Worm (Caenorhabditis elegans): ENCODE data around the gene C44H4.6.
A peak's percentile ranks its signal among the peaks of the same experiment; 100 is the strongest.

C44H4.6 gene

ce11 chrX:14577579-14578127, 21.5 kb downstream of the C44H4.6 start, which contains the start of gene let-4:
Gene let-4 (plus strand): TSS chrX:14577935.
- TF ChIP-seq ctbp-1 (GFP tag; IDR thresholded peaks at IDR 0.05): no peak
- peak; percentile 37 for TF ChIP-seq hlh-11 (tag; optimal IDR thresholded peaks at IDR 0.05)
- no peak for TF ChIP-seq rbr-2 (tag; optimal IDR thresholded peaks at IDR 0.05)
- TF ChIP-seq unc-62 (GFP tag; optimal IDR thresholded peaks at IDR 0.05 in 1 of 2): peak in 1 of 2 experiments; percentile 95
- TF ChIP-seq unc-62 (tag; optimal IDR thresholded peaks at IDR 0.05): no peak
- no peak for TF ChIP-seq pqm-1 (tag; optimal IDR thresholded peaks at IDR 0.05)
- no peak for TF ChIP-seq dve-1 (tag; optimal IDR thresholded peaks at IDR 0.05; ENCODE audit: insufficient read depth)
- no peak for TF ChIP-seq pha-4 (GFP tag; IDR thresholded peaks at IDR 0.05)
- TF ChIP-seq pha-4 (tag; optimal IDR thresholded peaks at IDR 0.05): no peak
- TF ChIP-seq spr-3 (GFP tag; optimal IDR thresholded peaks at IDR 0.05): no peak
- no peak for TF ChIP-seq mep-1 (tag; optimal IDR thresholded peaks at IDR 0.05)
- no peak for TF ChIP-seq dmd-9 (GFP tag; IDR thresholded peaks at IDR 0.05)
- TF ChIP-seq lir-3 (tag; optimal IDR thresholded peaks at IDR 0.05): no peak
- no peak for TF ChIP-seq tag-97 (GFP tag; IDR thresholded peaks at IDR 0.05)
- no peak for TF ChIP-seq vab-7 (GFP tag; IDR thresholded peaks at IDR 0.05)
- TF ChIP-seq aha-1 (tag): no peak
- TF ChIP-seq set-16 (GFP tag; IDR thresholded peaks at IDR 0.05): peak; percentile 80

DNA sequence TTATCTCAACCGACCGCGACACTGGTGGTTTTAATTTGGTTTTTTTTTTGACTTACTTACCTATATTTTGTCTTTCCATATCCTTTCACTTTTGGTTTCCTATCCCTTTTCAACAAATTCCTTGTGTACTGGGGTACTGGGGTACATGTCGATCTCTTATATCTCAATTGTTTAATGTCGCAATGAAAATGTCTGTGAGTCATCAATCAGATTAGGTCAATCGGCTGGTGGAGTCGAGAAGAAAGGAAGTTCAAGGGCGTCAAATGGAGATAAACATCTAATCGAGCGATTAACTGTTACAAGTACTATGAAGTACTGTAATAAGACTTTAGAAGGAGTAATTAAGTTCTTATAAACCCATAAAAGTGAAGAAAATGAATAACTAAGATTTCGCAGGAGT, 23.2 kb downstream of the C44H4.6 start:
- TF ChIP-seq aha-1 (tag) (peak; percentile 18), dve-1 (tag; optimal IDR thresholded peaks at IDR 0.05; ENCODE audit: insufficient read depth) (no peak), ceh-20 (GFP tag; IDR thresholded peaks at IDR 0.05) (no peak), unc-62 (GFP tag; optimal IDR thresholded peaks at IDR 0.05 in 1 of 2) (peak in 1 of 2 experiments; percentile 86), unc-62 (tag; optimal IDR thresholded peaks at IDR 0.05) (no peak), Y5F2A.4 (GFP tag; optimal IDR thresholded peaks at IDR 0.05) (no peak), lin-39 (tag; optimal IDR thresholded peaks at IDR 0.05) (no peak), nhr-28 (tag; optimal IDR thresholded peaks at IDR 0.05) (peak; percentile 29), nhr-25 (tag; optimal IDR thresholded peaks at IDR 0.05; ENCODE audit: borderline replicate concordance, insufficient read depth) (peak; percentile 55)

- TF ChIP-seq nhr-10 (tag; optimal IDR thresholded peaks at IDR 0.05) (no peak), pha-4 (GFP tag; IDR thresholded peaks at IDR 0.05) (no peak), pha-4 (tag; optimal IDR thresholded peaks at IDR 0.05) (peak; percentile 5)
Measured at ce11 chrX:14572419-14572818, 26.7 kb downstream of the C44H4.6 start, which contains the start of gene lron-1. Gene lron-1 (plus strand): TSS chrX:14572719.

DNA sequence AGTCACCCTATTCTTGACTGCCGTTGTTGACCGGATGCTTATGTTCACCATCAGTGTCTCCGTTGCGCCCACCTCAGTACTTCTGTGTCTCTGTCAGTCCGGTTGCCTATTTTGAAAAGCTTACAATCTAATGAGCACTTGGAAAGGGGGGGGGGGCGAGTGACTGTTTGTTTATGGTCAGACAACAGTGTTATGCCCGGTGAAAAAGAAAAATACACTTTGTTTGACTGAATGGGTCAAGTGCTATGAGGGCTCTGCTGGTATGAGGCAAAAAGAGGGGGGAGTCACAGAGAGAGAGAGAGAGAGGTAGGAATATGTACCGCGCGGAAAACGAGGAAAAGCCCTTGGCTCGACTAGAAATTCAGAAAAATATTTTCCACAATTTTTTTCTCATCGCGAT, 27.9 kb downstream of the C44H4.6 start:
- TF ChIP-seq unc-130 (GFP tag; optimal IDR thresholded peaks at IDR 0.05): no peak
- peak; percentile 70 for TF ChIP-seq aha-1 (tag)
- TF ChIP-seq nhr-111 (GFP tag; optimal IDR thresholded peaks at IDR 0.05): no peak
- TF ChIP-seq mep-1 (tag; optimal IDR thresholded peaks at IDR 0.05): no peak

ce11 chrX:14568258-14568763, 30.8 kb downstream of the C44H4.6 start:
- no peak for TF ChIP-seq D1046.2 (GFP tag; IDR thresholded peaks at IDR 0.05)
- no peak for TF ChIP-seq unc-62 (GFP tag; optimal IDR thresholded peaks at IDR 0.05 in 1 of 2)
- no peak for TF ChIP-seq unc-62 (tag; optimal IDR thresholded peaks at IDR 0.05)
- peak; percentile 96 for TF ChIP-seq nhr-28 (tag; optimal IDR thresholded peaks at IDR 0.05)
- 0 out of 2 replicates have a peak, but pooled peaks have one; percentile 13 for TF ChIP-seq dmd-6 (GFP tag; IDR thresholded peaks at IDR 0.05)
- no peak for TF ChIP-seq lin-29 (GFP tag; IDR thresholded peaks at IDR 0.05)
- TF ChIP-seq dve-1 (tag; optimal IDR thresholded peaks at IDR 0.05; ENCODE audit: insufficient read depth): peak; percentile 16
- no peak for TF ChIP-seq zip-2 (tag; optimal IDR thresholded peaks at IDR 0.05)
- no peak for TF ChIP-seq unc-130 (GFP tag; optimal IDR thresholded peaks at IDR 0.05)
- no peak for TF ChIP-seq nhr-48 (tag; optimal IDR thresholded peaks at IDR 0.05)
- no peak for TF ChIP-seq daf-16 (GFP tag; optimal IDR thresholded peaks at IDR 0.05)
- TF ChIP-seq daf-16 (tag; optimal IDR thresholded peaks at IDR 0.05): peak; percentile 75
- no peak for TF ChIP-seq madf-9 (GFP tag; conservative IDR thresholded peaks at IDR 0.05)
- no peak for TF ChIP-seq ceh-20 (GFP tag; IDR thresholded peaks at IDR 0.05)
- no peak for TF ChIP-seq skn-1 (tag; optimal IDR thresholded peaks at IDR 0.05)
- no peak for TF ChIP-seq lim-7 (GFP tag; IDR thresholded peaks at IDR 0.05)
- TF ChIP-seq ces-1 (GFP tag; optimal IDR thresholded peaks at IDR 0.05): no peak
- peak in 1 of 2 experiments; percentile 76 for TF ChIP-seq hif-1 (tag; optimal IDR thresholded peaks at IDR 0.05)
